Fruit fly (Drosophila melanogaster): ENCODE results near the gene CG3815.

DNA sequence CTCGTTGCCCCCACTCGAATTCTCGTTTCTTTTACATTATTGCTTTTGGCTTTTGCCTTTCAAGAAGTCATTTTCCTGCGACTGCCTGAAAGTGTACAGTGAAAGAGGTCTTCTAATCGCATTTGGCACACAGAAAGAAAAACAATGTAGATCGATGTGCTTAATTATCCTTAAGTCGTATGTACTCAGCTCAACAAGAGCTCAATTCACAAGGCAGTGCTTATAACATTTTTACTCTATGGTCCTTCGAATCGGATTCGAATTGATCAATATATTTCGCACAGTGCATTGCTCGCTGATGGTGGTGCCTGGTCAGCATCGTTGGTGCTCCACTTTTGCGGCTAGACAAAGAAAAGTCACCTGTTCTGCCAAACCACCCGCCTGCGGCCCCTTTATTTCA, 15.2 kb downstream of the CG3815 start:
- TF ChIP-seq h (optimal IDR thresholded peaks at IDR 0.05) (no peak), psq (optimal IDR thresholded peaks at IDR 0.05) (no peak), Sin3A (optimal IDR thresholded peaks at IDR 0.05) (no peak), Myc (optimal IDR thresholded peaks at IDR 0.05) (no peak), ttk (optimal IDR thresholded peaks at IDR 0.05) (no peak), insv (optimal IDR thresholded peaks at IDR 0.05) (no peak)
